Worm (Caenorhabditis elegans) whole organism, young adult: ENCODE results near the gene ins-37.

Source experiments
- C17E4.6 ChIP-seq: fragments of 200-800 bp; sonication (Bioruptor generic); IDR thresholded peaks from 2 replicates; pipeline ENCODE4 v1.3.6; 2022; ENCODE audit warnings: missing genetic modification reagents, missing genetic modification characterization, missing compliant biosample characterization
- F33H1.4 ChIP-seq: fragments of 200-800 bp; sonication (Bioruptor generic); IDR thresholded peaks from 2 replicates; pipeline ENCODE4 v1.3.6; 2022; ENCODE audit warnings: missing genetic modification reagents, missing genetic modification characterization, missing compliant biosample characterization
- F57A8.1 ChIP-seq: fragments of 200-800 bp; sonication (Bioruptor generic); optimal IDR thresholded peaks from 2 replicates; lab custom pipeline; 2018; ENCODE audit warnings: mild to moderate bottlenecking, missing genetic modification characterization, moderate library complexity, missing compliant biosample characterization
- K12H6.12 ChIP-seq: fragments of 200-800 bp; sonication (Bioruptor generic); optimal IDR thresholded peaks from 2 replicates; lab custom pipeline; 2018; ENCODE audit warnings: mild to moderate bottlenecking, missing genetic modification characterization, missing compliant biosample characterization
- T26A5.8 ChIP-seq: sonication (generic microtip); optimal IDR thresholded peaks from 2 replicates; lab custom pipeline; 2016; ENCODE audit warnings: missing genetic modification characterization, missing compliant biosample characterization
- ZK185.1 ChIP-seq: sonication (generic microtip); optimal IDR thresholded peaks from 2 replicates; lab custom pipeline; 2016; ENCODE audit warnings: mild to moderate bottlenecking, missing genetic modification characterization, missing compliant biosample characterization; ENCODE audit not compliant: poor library complexity, severe bottlenecking
- akir-1 ChIP-seq: fragments of 200-800 bp; sonication (Bioruptor generic); optimal IDR thresholded peaks from 2 replicates; lab custom pipeline; 2018; ENCODE audit warnings: mild to moderate bottlenecking, missing genetic modification characterization, moderate library complexity, missing compliant biosample characterization
- ama-1 ChIP-seq, 3 experiments: fragments of 150-350 bp in 1 of 3; sonication (generic microtip) in 2 of 3; optimal IDR thresholded peaks; 2 replicates each; lab custom pipeline; 2014 to 2018; ENCODE audit warnings: missing biosample characterization in 2 of 3, missing genetic modification characterization in 2 of 3, missing genetic modification reagents in 2 of 3
- aptf-3 ChIP-seq: fragments of 200-800 bp; sonication (Bioruptor generic); IDR thresholded peaks from 2 replicates; pipeline ENCODE4 v1.3.6; 2022; ENCODE audit warnings: missing genetic modification characterization, missing compliant biosample characterization
- attf-3 ChIP-seq: fragments of 200-800 bp; sonication (Bioruptor generic); conservative IDR thresholded peaks from 2 replicates; pipeline ENCODE4 v1.3.6; 2022; ENCODE audit warnings: missing genetic modification reagents, missing genetic modification characterization, missing compliant biosample characterization
- ccch-3 ChIP-seq: fragments of 200-800 bp; sonication (Bioruptor generic); optimal IDR thresholded peaks from 2 replicates; lab custom pipeline; 2018; ENCODE audit warnings: mild to moderate bottlenecking, missing genetic modification characterization, missing compliant biosample characterization
- cebp-1 ChIP-seq, 2 experiments: fragments of 200-800 bp in 1 of 2; sonication (Bioruptor generic) in 1 of 2; sonication (generic microtip) in 1 of 2; IDR thresholded peaks in 1 of 2; optimal IDR thresholded peaks in 1 of 2; 2 replicates each; pipeline versions ENCODE4 v1.3.6 to Lab custom; 2017 to 2022; ENCODE audit warnings: missing compliant biosample characterization in 2 of 2, missing genetic modification characterization in 2 of 2, mild to moderate bottlenecking in 1 of 2, missing genetic modification reagents in 1 of 2, moderate library complexity in 1 of 2
- ceh-100 ChIP-seq: fragments of 200-800 bp; sonication (Bioruptor generic); IDR thresholded peaks from 2 replicates; pipeline ENCODE4 v1.3.6; 2022; ENCODE audit warnings: missing genetic modification reagents, missing genetic modification characterization, missing compliant biosample characterization
- ceh-91 ChIP-seq: fragments of 200-800 bp; sonication (Bioruptor generic); IDR thresholded peaks from 2 replicates; pipeline ENCODE4 v1.3.6; 2022; ENCODE audit warnings: missing genetic modification reagents, missing genetic modification characterization, missing compliant biosample characterization
- dox-1 ChIP-seq: fragments of 200-800 bp; sonication (Bioruptor generic); IDR thresholded peaks from 2 replicates; pipeline ENCODE4 v1.3.6; 2022; ENCODE audit warnings: missing genetic modification reagents, missing genetic modification characterization, missing compliant biosample characterization
- egl-44 ChIP-seq: fragments of 200-800 bp; sonication (Bioruptor generic); IDR thresholded peaks from 2 replicates; pipeline ENCODE4 v1.3.6; 2022; ENCODE audit warnings: missing genetic modification reagents, missing genetic modification characterization, missing compliant biosample characterization
- egrh-3 ChIP-seq: fragments of 200-800 bp; sonication (Bioruptor generic); IDR thresholded peaks from 2 replicates; pipeline ENCODE4 v1.3.6; 2022; ENCODE audit warnings: missing genetic modification reagents, missing genetic modification characterization, missing compliant biosample characterization
- him-1 ChIP-seq: sonication (generic microtip); optimal IDR thresholded peaks from 2 replicates; lab custom pipeline; 2016; ENCODE audit warnings: missing genotype, missing genetic modification reagents, missing genetic modification characterization, missing compliant biosample characterization
- hlh-12 ChIP-seq: sonication (generic microtip); optimal IDR thresholded peaks from 2 replicates; lab custom pipeline; 2016; ENCODE audit warnings: missing genetic modification characterization, missing compliant biosample characterization
- hlh-26 ChIP-seq: fragments of 200-800 bp; sonication (Bioruptor generic); conservative IDR thresholded peaks from 2 replicates; pipeline ENCODE4 v1.3.6; 2022; ENCODE audit warnings: missing genetic modification reagents, missing genetic modification characterization, missing compliant biosample characterization
- hmg-1.2 ChIP-seq: fragments of 200-800 bp; sonication (Bioruptor generic); IDR thresholded peaks from 2 replicates; pipeline ENCODE4 v1.3.6; 2022; ENCODE audit warnings: missing genetic modification reagents, missing genetic modification characterization, missing compliant biosample characterization
- hmg-20 ChIP-seq: fragments of 200-800 bp; sonication (Bioruptor generic); IDR thresholded peaks from 2 replicates; pipeline ENCODE4 v1.3.6; 2022; ENCODE audit warnings: missing genetic modification reagents, missing genetic modification characterization, missing compliant biosample characterization
- let-526 ChIP-seq: fragments of 200-800 bp; sonication (Bioruptor generic); IDR thresholded peaks from 2 replicates; pipeline ENCODE4 v1.3.6; 2022; ENCODE audit warnings: missing genetic modification reagents, missing genetic modification characterization, missing compliant biosample characterization
- lin-35 ChIP-seq, 3 experiments: fragments of 150-350 bp in 2 of 3; sonication (generic microtip) in 1 of 3; optimal IDR thresholded peaks; 2 replicates each; lab custom pipeline; 2014 to 2018; ENCODE audit warnings: missing biosample characterization in 3 of 3, missing genetic modification characterization in 3 of 3, missing genetic modification reagents in 3 of 3
- lin-54 ChIP-seq: fragments of 200-800 bp; sonication (Bioruptor generic); optimal IDR thresholded peaks from 2 replicates; lab custom pipeline; 2018; ENCODE audit warnings: mild to moderate bottlenecking, missing genetic modification characterization, missing compliant biosample characterization
- lsl-1 ChIP-seq: fragments of 200-800 bp; sonication (Bioruptor generic); optimal IDR thresholded peaks from 2 replicates; lab custom pipeline; 2018; ENCODE audit warnings: mild to moderate bottlenecking, missing genetic modification characterization, moderate library complexity, missing compliant biosample characterization
- lsy-27 ChIP-seq: sonication (generic microtip); optimal IDR thresholded peaks from 2 replicates; lab custom pipeline; 2017; ENCODE audit warnings: missing genetic modification characterization, mild to moderate bottlenecking, missing compliant biosample characterization, antibody characterized with exemption, missing genotype, borderline replicate concordance; ENCODE audit not compliant: insufficient read depth
- madf-6 ChIP-seq: fragments of 200-800 bp; sonication (Bioruptor generic); IDR thresholded peaks from 2 replicates; pipeline ENCODE4 v1.3.6; 2022; ENCODE audit warnings: missing genetic modification reagents, missing genetic modification characterization, missing compliant biosample characterization
- nfya-2 ChIP-seq: fragments of 200-800 bp; sonication (Bioruptor generic); IDR thresholded peaks from 2 replicates; pipeline ENCODE4 v1.3.6; 2022; ENCODE audit warnings: missing genetic modification reagents, missing genetic modification characterization, missing compliant biosample characterization
- nhr-179 ChIP-seq: sonication (generic microtip); optimal IDR thresholded peaks from 2 replicates; lab custom pipeline; 2016; ENCODE audit warnings: mild to moderate bottlenecking, missing genetic modification characterization, missing compliant biosample characterization
- nhr-27 ChIP-seq: fragments of 200-800 bp; sonication (Bioruptor generic); optimal IDR thresholded peaks from 2 replicates; lab custom pipeline; 2018; ENCODE audit warnings: mild to moderate bottlenecking, missing genetic modification characterization, moderate library complexity, missing compliant biosample characterization
- nhr-80 ChIP-seq: sonication (generic microtip); optimal IDR thresholded peaks from 2 replicates; lab custom pipeline; 2016; ENCODE audit warnings: missing genetic modification characterization, missing compliant biosample characterization
- nhr-90 ChIP-seq: sonication (generic microtip); optimal IDR thresholded peaks from 2 replicates; lab custom pipeline; 2016; ENCODE audit warnings: missing genotype, mild to moderate bottlenecking, missing genetic modification characterization, missing compliant biosample characterization
- pbrm-1 ChIP-seq: fragments of 200-800 bp; sonication (Bioruptor generic); IDR thresholded peaks from 2 replicates; pipeline ENCODE4 v1.3.6; 2022; ENCODE audit warnings: missing genetic modification reagents, missing genetic modification characterization, missing compliant biosample characterization
- rec-8 ChIP-seq, 2 experiments: sonication (generic microtip); optimal IDR thresholded peaks; 2 replicates each; lab custom pipeline; 2016; ENCODE audit warnings: mild to moderate bottlenecking in 2 of 2, missing genetic modification characterization in 2 of 2, missing genetic modification reagents in 2 of 2, missing genotype in 2 of 2, missing biosample characterization in 1 of 2, missing compliant biosample characterization in 1 of 2, moderate library complexity in 1 of 2
- sdz-38 ChIP-seq: sonication (generic microtip); optimal IDR thresholded peaks from 2 replicates; lab custom pipeline; 2016; ENCODE audit warnings: missing genotype, missing genetic modification characterization, missing compliant biosample characterization
- snpc-3.4 ChIP-seq: sonication (generic microtip); optimal IDR thresholded peaks from 2 replicates; lab custom pipeline; 2017; ENCODE audit warnings: missing genetic modification characterization, mild to moderate bottlenecking, missing compliant biosample characterization, antibody characterized with exemption, moderate library complexity, missing genotype, missing genetic modification reagents
- somi-1 ChIP-seq: fragments of 200-800 bp; sonication (Bioruptor generic); optimal IDR thresholded peaks from 2 replicates; lab custom pipeline; 2018; ENCODE audit warnings: mild to moderate bottlenecking, missing genetic modification characterization, missing compliant biosample characterization
- sptf-2 ChIP-seq: fragments of 200-800 bp; sonication (Bioruptor generic); optimal IDR thresholded peaks from 2 replicates; lab custom pipeline; 2018; ENCODE audit warnings: mild to moderate bottlenecking, missing genetic modification characterization, missing compliant biosample characterization
- tlf-1 ChIP-seq: fragments of 200-800 bp; sonication (Bioruptor generic); optimal IDR thresholded peaks from 2 replicates; lab custom pipeline; 2018; ENCODE audit warnings: mild to moderate bottlenecking, missing genetic modification characterization, missing compliant biosample characterization
- unc-130 ChIP-seq: sonication (generic microtip); optimal IDR thresholded peaks from 2 replicates; lab custom pipeline; 2016; ENCODE audit warnings: missing genetic modification reagents, missing genetic modification characterization, missing compliant biosample characterization
- xnd-1 ChIP-seq: sonication (generic microtip); optimal IDR thresholded peaks from 2 replicates; lab custom pipeline; 2016; ENCODE audit warnings: missing genotype, missing genetic modification reagents, missing genetic modification characterization, missing compliant biosample characterization
- ztf-6 ChIP-seq: fragments of 200-800 bp; sonication (Bioruptor generic); IDR thresholded peaks from 2 replicates; pipeline ENCODE4 v1.3.6; 2022; ENCODE audit warnings: missing genetic modification reagents, missing genetic modification characterization, missing compliant biosample characterization

Gene ins-37

ce11 chrII:13875734-13876133 is 39.8 kb upstream of the ins-37 start, which contains the start of gene ing-3:
TSS of gene ing-3 (plus strand) at chrII:13876034.
- TF ChIP-seq cebp-1 (GFP tag; IDR thresholded peaks at IDR 0.05; lab: Robert Waterston, UW) (no peak), cebp-1 (tag; optimal IDR thresholded peaks at IDR 0.05; lab: Kevin White, UChicago) (no peak), madf-6 (GFP tag; lab: Robert Waterston, UW) (no peak), C17E4.6 (GFP tag; lab: Robert Waterston, UW) (no peak), ceh-91 (no peak), ceh-100 (GFP tag; lab: Robert Waterston, UW) (no peak), rec-8 (tag; optimal IDR thresholded peaks at IDR 0.05; lab: Kevin White, UChicago) (no peak), attf-3 (no peak), sptf-2 (no peak), lin-54 (no peak), T26A5.8 (tag; lab: Kevin White, UChicago) (no peak), xnd-1 (tag; lab: Kevin White, UChicago) (no peak), him-1 (tag; lab: Kevin White, UChicago) (no peak), K12H6.12 (no peak), unc-130 (no peak), hlh-12 (tag; lab: Kevin White, UChicago) (no peak)

- TF ChIP-seq nhr-80 = peak; percentile 7
- TF ChIP-seq hlh-26 (GFP tag; lab: Robert Waterston, UW) = no peak
- no peak for TF ChIP-seq nhr-27 (tag; lab: Kevin White, UChicago)
- no peak for TF ChIP-seq ccch-3 (GFP tag; lab: Kevin White, UChicago)
- TF ChIP-seq ama-1 (optimal IDR thresholded peaks at IDR 0.05; lab: Kevin White, UChicago) = no peak
- no peak for TF ChIP-seq ama-1 (GFP tag; optimal IDR thresholded peaks at IDR 0.05; lab: Kevin White, UChicago)
- TF ChIP-seq him-1 (tag; lab: Kevin White, UChicago) = peak; percentile 6
- no peak for TF ChIP-seq ZK185.1 (tag; lab: Kevin White, UChicago)
- TF ChIP-seq hmg-1.2 = peak; percentile 100
- no peak for TF ChIP-seq akir-1 (GFP tag; lab: Kevin White, UChicago)
- no peak for TF ChIP-seq hlh-12 (tag; lab: Kevin White, UChicago)
- peak; percentile 99 for TF ChIP-seq lsl-1 (GFP tag; lab: Kevin White, UChicago)
- TF ChIP-seq cebp-1 (GFP tag; IDR thresholded peaks at IDR 0.05; lab: Robert Waterston, UW) = no peak
- TF ChIP-seq cebp-1 (tag; optimal IDR thresholded peaks at IDR 0.05; lab: Kevin White, UChicago) = peak; percentile 83
- no peak for TF ChIP-seq nfya-2 (GFP tag; lab: Robert Waterston, UW)
- no peak for TF ChIP-seq let-526 (GFP tag; lab: Robert Waterston, UW)
- no peak for TF ChIP-seq nhr-179 (tag; lab: Kevin White, UChicago)
- no peak for TF ChIP-seq egl-44 (GFP tag; lab: Robert Waterston, UW)
- peak; percentile 81 for TF ChIP-seq C17E4.6 (GFP tag; lab: Robert Waterston, UW)
- TF ChIP-seq snpc-3.4 (tag; lab: Kevin White, UChicago) = peak; percentile 89
- TF ChIP-seq pbrm-1 = peak; percentile 84
- TF ChIP-seq attf-3 = no peak; the same call in 1 of the 2 replicates
- peak; percentile 45 for TF ChIP-seq ceh-100 (GFP tag; lab: Robert Waterston, UW)
- peak; percentile 35; the same call in 1 of the 2 replicates for TF ChIP-seq hmg-20
- TF ChIP-seq ztf-6 (GFP tag; lab: Robert Waterston, UW) = no peak
- peak in 2 of 3 experiments; percentile 24 to 85 for TF ChIP-seq lin-35 (GFP tag; optimal IDR thresholded peaks at IDR 0.05; lab: Kevin White, UChicago)
- TF ChIP-seq F57A8.1 (GFP tag; lab: Kevin White, UChicago) = no peak
- no peak for TF ChIP-seq nhr-90
- no peak for TF ChIP-seq somi-1 (GFP tag; lab: Kevin White, UChicago)
- no peak for TF ChIP-seq aptf-3
- peak; percentile 83 for TF ChIP-seq tlf-1
- TF ChIP-seq F33H1.4 (GFP tag; lab: Robert Waterston, UW) = peak; percentile 99
- TF ChIP-seq sdz-38 = no peak
- peak; percentile 27 for TF ChIP-seq K12H6.12
- 0 out of 2 replicates have a peak, but pooled peaks have one; percentile 6 for TF ChIP-seq egrh-3 (GFP tag; lab: Robert Waterston, UW)
- TF ChIP-seq dox-1 (GFP tag; lab: Robert Waterston, UW) = no peak; the same call in 1 of the 2 replicates
- no peak for TF ChIP-seq lsy-27 (tag; lab: Kevin White, UChicago)
Measured at ce11 chrII:13872191-13872889, 36.4 kb upstream of the ins-37 start, which contains the start of the genes cup-14 and ndub-8. TSS of gene cup-14 (minus strand) at chrII:13872241. TSS of gene ndub-8 (plus strand) at chrII:13872869.
